Fruit fly (Drosophila melanogaster) whole organism, embryonic: ENCODE data around the gene CG43089.

Experiments used
- ATbp ChIP-seq: fragments of 200-800 bp; sonication (Bioruptor generic); optimal IDR thresholded peaks from 2 replicates; lab custom pipeline; 2017; ENCODE audit warnings: missing biosample characterization, mild to moderate bottlenecking, missing genetic modification characterization, missing genetic modification reagents
- BtbVII ChIP-seq: fragments of 200-800 bp; sonication (Bioruptor generic); optimal IDR thresholded peaks from 3 replicates; lab custom pipeline; 2017; ENCODE audit warnings: missing biosample characterization, mild to moderate bottlenecking, missing genetic modification characterization
- CG10366 ChIP-seq: fragments of 200-800 bp; sonication (Bioruptor generic); IDR thresholded peaks from 2 replicates; pipeline ENCODE4 v1.3.6; 2022; ENCODE audit warnings: missing biosample characterization, missing genetic modification characterization
- CG10543 ChIP-seq: fragments of 200-800 bp; sonication (Bioruptor generic); optimal IDR thresholded peaks from 3 replicates; lab custom pipeline; 2017; ENCODE audit warnings: missing biosample characterization, mild to moderate bottlenecking, missing genetic modification characterization, moderate library complexity
- CG11695 ChIP-seq: fragments of 200-800 bp; sonication (Bioruptor generic); IDR thresholded peaks from 3 replicates; pipeline ENCODE4 v1.3.6; 2022; ENCODE audit warnings: missing biosample characterization, missing genetic modification characterization
- CG11696 ChIP-seq: fragments of 200-800 bp; sonication (Bioruptor generic); IDR thresholded peaks from 2 replicates; pipeline ENCODE4 v1.3.6; 2022; ENCODE audit warnings: missing biosample characterization, missing genetic modification characterization
- CG12071 ChIP-seq: fragments of 200-800 bp; sonication (Bioruptor generic); optimal IDR thresholded peaks from 3 replicates; lab custom pipeline; 2018; ENCODE audit warnings: missing biosample characterization, mild to moderate bottlenecking, missing genetic modification characterization
- CG12744 ChIP-seq: fragments of 200-800 bp; sonication (Bioruptor generic); optimal IDR thresholded peaks from 2 replicates; lab custom pipeline; 2016; ENCODE audit warnings: missing biosample characterization, missing genetic modification characterization
- CG13296 ChIP-seq: fragments of 200-800 bp; sonication (Bioruptor generic); optimal IDR thresholded peaks from 3 replicates; lab custom pipeline; 2018; ENCODE audit warnings: missing biosample characterization, mild to moderate bottlenecking, missing genetic modification characterization
- CG14014 ChIP-seq: fragments of 200-800 bp; sonication (Bioruptor generic); IDR thresholded peaks from 2 replicates; pipeline ENCODE4 v1.3.6; 2022; ENCODE audit warnings: missing biosample characterization, missing genetic modification characterization
- CG15514 ChIP-seq: fragments of 200-800 bp; sonication (Bioruptor generic); optimal IDR thresholded peaks from 3 replicates; lab custom pipeline; 2017; ENCODE audit warnings: missing biosample characterization, missing genetic modification characterization, mild to moderate bottlenecking, moderate library complexity, missing genetic modification reagents
- CG17359 ChIP-seq: fragments of 200-800 bp; sonication (Bioruptor generic); optimal IDR thresholded peaks from 3 replicates; lab custom pipeline; 2018; ENCODE audit warnings: missing biosample characterization, mild to moderate bottlenecking, missing genetic modification characterization, moderate library complexity
- CG17385 ChIP-seq: fragments of 200-800 bp; sonication (Bioruptor generic); optimal IDR thresholded peaks from 3 replicates; lab custom pipeline; 2018; ENCODE audit warnings: missing biosample characterization, mild to moderate bottlenecking, missing genetic modification characterization
- CG18764 ChIP-seq: fragments of 200-800 bp; sonication (Bioruptor generic); optimal IDR thresholded peaks from 3 replicates; lab custom pipeline; 2016; ENCODE audit warnings: missing biosample characterization, missing genetic modification characterization
- CG2129 ChIP-seq: fragments of 200-800 bp; sonication (Bioruptor generic); IDR thresholded peaks from 2 replicates; pipeline ENCODE4 v1.3.6; 2022; ENCODE audit warnings: missing biosample characterization, missing genetic modification characterization; ENCODE audit not compliant: partially characterized antibody
- CG2678 ChIP-seq: fragments of 200-800 bp; sonication (Bioruptor generic); optimal IDR thresholded peaks from 3 replicates; lab custom pipeline; 2019; ENCODE audit warnings: missing biosample characterization, mild to moderate bottlenecking, missing genetic modification characterization, moderate library complexity
- CG43689 ChIP-seq: fragments of 200-800 bp; sonication (Bioruptor generic); IDR thresholded peaks from 2 replicates; pipeline ENCODE4 v1.3.6; 2022; ENCODE audit warnings: missing biosample characterization, missing genetic modification characterization
- CG8290 ChIP-seq, 3 experiments: fragments of 200-800 bp; sonication (Bioruptor generic); optimal IDR thresholded peaks; 2 replicates each; lab custom pipeline; 2016 to 2019; ENCODE audit warnings: missing biosample characterization in 3 of 3, missing genetic modification characterization in 3 of 3, mild to moderate bottlenecking in 2 of 3, moderate library complexity in 1 of 3
- CG8478 ChIP-seq: fragments of >200 bp; optimal IDR thresholded peaks from 2 replicates; lab custom pipeline; 2018
- D19A ChIP-seq: fragments of 200-800 bp; optimal IDR thresholded peaks from 3 replicates; lab custom pipeline; 2019; ENCODE audit warnings: missing biosample characterization, mild to moderate bottlenecking, missing genetic modification characterization, moderate library complexity
- Dad ChIP-seq: fragments of 200-800 bp; sonication (Bioruptor generic); optimal IDR thresholded peaks from 3 replicates; lab custom pipeline; 2016; ENCODE audit warnings: missing biosample characterization, missing genetic modification characterization
- E2f1 ChIP-seq: fragments of 200-800 bp; sonication (Bioruptor generic); IDR thresholded peaks from 2 replicates; pipeline ENCODE4 v1.3.6; 2022; ENCODE audit warnings: missing biosample characterization, missing genetic modification characterization
- Ets65A ChIP-seq: fragments of 200-800 bp; sonication (Bioruptor generic); peaks from one replicate; lab custom pipeline; 2016; ENCODE audit warnings: missing biosample characterization, missing genetic modification characterization
- Fer1 ChIP-seq: fragments of 200-800 bp; sonication (Bioruptor generic); optimal IDR thresholded peaks from 2 replicates; lab custom pipeline; 2017; ENCODE audit warnings: missing biosample characterization, mild to moderate bottlenecking, missing genetic modification characterization
- Fer3 ChIP-seq: fragments of 200-800 bp; sonication (Bioruptor generic); optimal IDR thresholded peaks from 2 replicates; lab custom pipeline; 2018; ENCODE audit warnings: missing biosample characterization, mild to moderate bottlenecking, missing genetic modification characterization, moderate library complexity
- HHEX ChIP-seq: fragments of 200-800 bp; sonication (Bioruptor generic); optimal IDR thresholded peaks from 3 replicates; lab custom pipeline; 2017; ENCODE audit warnings: missing biosample characterization, mild to moderate bottlenecking, missing genetic modification characterization, missing genetic modification reagents
- HLH3B ChIP-seq: fragments of 200-800 bp; sonication (Bioruptor generic); IDR thresholded peaks from 2 replicates; pipeline ENCODE4 v1.3.6; 2022; ENCODE audit warnings: missing biosample characterization, missing genetic modification characterization
- HLHmδ ChIP-seq: fragments of 200-800 bp; sonication (Bioruptor generic); optimal IDR thresholded peaks from 2 replicates; lab custom pipeline; 2018; ENCODE audit warnings: missing biosample characterization, mild to moderate bottlenecking, missing genetic modification characterization, moderate library complexity
- Hmr ChIP-seq: fragments of 200-800 bp; sonication (Bioruptor generic); optimal IDR thresholded peaks from 3 replicates; lab custom pipeline; 2017; ENCODE audit warnings: mild to moderate bottlenecking, missing biosample characterization, missing genetic modification reagents, missing genetic modification characterization
- Med ChIP-seq: fragments of 200-800 bp; sonication (Bioruptor generic); peaks from one replicate; lab custom pipeline; 2016; ENCODE audit warnings: missing biosample characterization, missing genetic modification characterization, mild to moderate bottlenecking, inconsistent platforms, moderate library complexity
- Poxn ChIP-seq: fragments of 200-800 bp; sonication (Bioruptor generic); IDR thresholded peaks from 2 replicates; pipeline ENCODE4 v1.3.6; 2022; ENCODE audit warnings: missing biosample characterization, missing genetic modification characterization
- Rfx ChIP-seq: fragments of 200-800 bp; sonication (Bioruptor generic); IDR thresholded peaks from 2 replicates; pipeline ENCODE4 v1.3.6; 2022; ENCODE audit warnings: missing biosample characterization, missing genetic modification characterization
- Taf1 ChIP-seq: fragments of 200-800 bp; sonication (Bioruptor generic); IDR thresholded peaks from 2 replicates; pipeline ENCODE4 v1.3.6; 2022; ENCODE audit warnings: missing biosample characterization, missing genetic modification characterization
- ci ChIP-seq: fragments of 200-800 bp; sonication (Bioruptor generic); IDR thresholded peaks from 3 replicates; pipeline ENCODE4 v1.3.6; 2022; ENCODE audit warnings: missing biosample characterization, missing genetic modification characterization
- fd3F ChIP-seq: fragments of 200-800 bp; sonication (Bioruptor generic); optimal IDR thresholded peaks from 2 replicates; lab custom pipeline; 2018; ENCODE audit warnings: missing biosample characterization, mild to moderate bottlenecking, missing genetic modification characterization, moderate library complexity
- hkb ChIP-seq, 2 experiments: fragments of 200-800 bp in 1 of 2; fragments of >200 bp in 1 of 2; sonication (Bioruptor generic) in 1 of 2; IDR thresholded peaks in 1 of 2; optimal IDR thresholded peaks in 1 of 2; 2 replicates each; pipeline versions ENCODE4 v1.3.6 to Lab custom; 2017 to 2022; ENCODE audit warnings: missing biosample characterization in 1 of 2, missing genetic modification characterization in 1 of 2
- lab ChIP-seq: fragments of 200-800 bp; sonication (Bioruptor generic); optimal IDR thresholded peaks from 3 replicates; lab custom pipeline; 2017; ENCODE audit warnings: missing biosample characterization, missing genetic modification characterization, mild to moderate bottlenecking, moderate library complexity, missing genetic modification reagents
- nau ChIP-seq: fragments of 200-800 bp; sonication (Bioruptor generic); optimal IDR thresholded peaks from 3 replicates; lab custom pipeline; 2017; ENCODE audit warnings: missing biosample characterization, mild to moderate bottlenecking, missing genetic modification characterization, missing genetic modification reagents
- ranshi ChIP-seq: fragments of 200-800 bp; sonication (Bioruptor generic); IDR thresholded peaks from 2 replicates; pipeline ENCODE4 v1.3.6; 2022; ENCODE audit warnings: missing biosample characterization, missing genetic modification characterization
- so ChIP-seq: fragments of 200-800 bp; sonication (Bioruptor generic); IDR thresholded peaks from 3 replicates; pipeline ENCODE4 v1.3.6; 2022; ENCODE audit warnings: missing biosample characterization, missing genetic modification characterization
- sob ChIP-seq: fragments of 200-800 bp; sonication (Bioruptor generic); IDR thresholded peaks from 2 replicates; pipeline ENCODE4 v1.3.6; 2022; ENCODE audit warnings: missing biosample characterization, missing genetic modification characterization
- unpg ChIP-seq: fragments of 200-800 bp; sonication (Bioruptor generic); optimal IDR thresholded peaks from 3 replicates; lab custom pipeline; 2018; ENCODE audit warnings: missing biosample characterization, mild to moderate bottlenecking, missing genetic modification characterization, moderate library complexity

The CG43089 gene

DNA sequence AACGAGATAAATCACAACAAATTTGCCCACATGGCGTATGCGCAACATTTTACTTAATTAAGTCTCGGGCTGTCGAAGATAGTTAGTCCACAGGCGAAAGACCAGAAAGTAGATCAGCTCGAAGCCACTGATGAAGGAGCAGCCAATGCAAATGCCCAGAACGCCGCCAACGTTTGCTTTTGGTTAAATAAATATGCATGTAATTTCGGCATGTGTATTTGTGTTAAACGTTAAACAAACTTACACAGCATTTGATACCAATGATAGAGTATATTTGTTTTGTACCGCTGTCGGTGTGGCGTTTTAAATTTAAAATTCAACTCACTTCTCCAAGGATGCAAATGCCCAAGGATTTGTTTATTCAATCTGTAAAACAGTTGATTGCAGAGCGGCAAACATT is 39.8 kb downstream of the CG43089 start:
- peak; percentile 30; the same call in 1 of the 2 replicates for TF ChIP-seq CG14014 (GFP tag; lab: Robert Waterston, UW)
- TF ChIP-seq CG11695, result 0 out of 3 replicates have a peak, but pooled peaks have one; percentile 7
- TF ChIP-seq ATbp, result peak; percentile 28
- TF ChIP-seq BtbVII (GFP tag; lab: Kevin White, UChicago), result peak; percentile 16
- TF ChIP-seq hkb (optimal IDR thresholded peaks at IDR 0.05; lab: Kevin White, UChicago), result no peak
- TF ChIP-seq hkb (GFP tag; IDR thresholded peaks at IDR 0.05; lab: Robert Waterston, UW), result peak; percentile 49
- TF ChIP-seq CG8290 (GFP tag; optimal IDR thresholded peaks at IDR 0.05; lab: Kevin White, UChicago), result no peak
- peak in 1 of 2 experiments; percentile 37 for TF ChIP-seq CG8290 (tag; optimal IDR thresholded peaks at IDR 0.05; lab: Kevin White, UChicago)
- no peak for TF ChIP-seq Poxn (GFP tag; lab: Robert Waterston, UW)
- TF ChIP-seq CG18764 (GFP tag; lab: Kevin White, UChicago), result no peak
- no peak for TF ChIP-seq Taf1
- peak; percentile 8 for TF ChIP-seq CG17385
- TF ChIP-seq D19A (tag; lab: Kevin White, UChicago), result no peak
- peak; percentile 32 for TF ChIP-seq CG2678 (tag; lab: Kevin White, UChicago)
- TF ChIP-seq E2f1, result peak; percentile 12; the same call in 1 of the 2 replicates
- TF ChIP-seq Ets65A (GFP tag; lab: Kevin White, UChicago), result peak; percentile 90
- peak; percentile 35 for TF ChIP-seq CG17359 (tag; lab: Kevin White, UChicago)
- peak; percentile 4; the same call in 1 of the 2 replicates for TF ChIP-seq ranshi
- TF ChIP-seq HHEX (GFP tag; lab: Kevin White, UChicago), result peak; percentile 52
- peak; percentile 4 for TF ChIP-seq unpg (GFP tag; lab: Kevin White, UChicago)
- TF ChIP-seq fd3F (GFP tag; lab: Kevin White, UChicago), result peak; percentile 25
- TF ChIP-seq CG2129 (GFP tag; lab: Robert Waterston, UW), result no peak
- TF ChIP-seq sob, result peak; percentile 51; the same call in 1 of the 2 replicates
- peak; percentile 46; the same call in 2 of the 3 replicates for TF ChIP-seq so
- TF ChIP-seq Fer3, result peak; percentile 12
- 0 out of 2 replicates have a peak, but pooled peaks have one; percentile 10 for TF ChIP-seq CG11696 (GFP tag; lab: Robert Waterston, UW)
- peak; percentile 5 for TF ChIP-seq Hmr (GFP tag; lab: Kevin White, UChicago)
- TF ChIP-seq Med (GFP tag; lab: Kevin White, UChicago), result peak; percentile 62
- no peak for TF ChIP-seq CG8478
- no peak for TF ChIP-seq CG12744
- peak; percentile 23 for TF ChIP-seq CG13296
- no peak for TF ChIP-seq CG10543
- TF ChIP-seq nau (GFP tag; lab: Kevin White, UChicago), result peak; percentile 18
- TF ChIP-seq Dad (GFP tag; lab: Kevin White, UChicago), result no peak
- peak; percentile 16; the same call in 1 of the 2 replicates for TF ChIP-seq Rfx (GFP tag; lab: Robert Waterston, UW)
- peak; percentile 43 for TF ChIP-seq CG15514 (GFP tag; lab: Kevin White, UChicago)
- TF ChIP-seq CG10366 (GFP tag; lab: Robert Waterston, UW), result no peak
- TF ChIP-seq CG43689 (GFP tag; lab: Robert Waterston, UW), result peak; percentile 20; the same call in 1 of the 2 replicates
- peak; percentile 55; the same call in 1 of the 2 replicates for TF ChIP-seq HLH3B
- peak; percentile 17 for TF ChIP-seq CG12071 (GFP tag; lab: Kevin White, UChicago)
- peak; percentile 34 for TF ChIP-seq Fer1 (GFP tag; lab: Kevin White, UChicago)
- TF ChIP-seq HLHmδ (GFP tag; lab: Kevin White, UChicago), result no peak
- TF ChIP-seq lab (GFP tag; lab: Kevin White, UChicago), result peak; percentile 4
- peak; percentile 68; the same call in 2 of the 3 replicates for TF ChIP-seq ci (GFP tag; lab: Robert Waterston, UW)
